Fruit fly (Drosophila melanogaster) whole organism, prepupa: ENCODE results near the gene PIG-K.
A peak's percentile ranks its signal among the peaks of the same experiment; 100 is the strongest.

Experiments
- Blimp-1 ChIP-seq: fragments of 200-800 bp; sonication (Bioruptor generic); optimal IDR thresholded peaks from 3 replicates; lab custom pipeline; 2017; ENCODE audit warnings: missing biosample characterization, missing genetic modification characterization, mild to moderate bottlenecking, moderate library complexity, missing genetic modification reagents
- CG10631 ChIP-seq: fragments of 200-800 bp; sonication (Bioruptor generic); optimal IDR thresholded peaks from 2 replicates; lab custom pipeline; 2016; ENCODE audit warnings: missing biosample characterization, missing genetic modification characterization
- CG10669 ChIP-seq: fragments of 200-800 bp; sonication (Bioruptor generic); optimal IDR thresholded peaks from 3 replicates; lab custom pipeline; 2018; ENCODE audit warnings: missing biosample characterization, mild to moderate bottlenecking, missing genetic modification characterization, moderate library complexity
- CG11294 ChIP-seq: fragments of 200-800 bp; sonication (Bioruptor generic); IDR thresholded peaks from 2 replicates; pipeline ENCODE4 v1.3.6; 2022; ENCODE audit warnings: missing biosample characterization, missing genetic modification characterization
- CG11762 ChIP-seq: fragments of 200-800 bp; sonication (Bioruptor generic); optimal IDR thresholded peaks from 3 replicates; lab custom pipeline; 2016; ENCODE audit warnings: missing biosample characterization, missing genetic modification characterization; ENCODE audit not compliant: insufficient read depth
- CG11902 ChIP-seq: fragments of 200-800 bp; sonication (Bioruptor generic); optimal IDR thresholded peaks from 3 replicates; lab custom pipeline; 2016; ENCODE audit warnings: missing biosample characterization, missing genetic modification characterization
- CG15336 ChIP-seq: fragments of 200-800 bp; sonication (Bioruptor generic); IDR thresholded peaks from 2 replicates; pipeline ENCODE4 v1.3.6; 2022; ENCODE audit warnings: missing biosample characterization, missing genetic modification characterization
- CG1621 ChIP-seq: fragments of 200-800 bp; sonication (Bioruptor generic); optimal IDR thresholded peaks from 3 replicates; lab custom pipeline; 2018; ENCODE audit warnings: missing biosample characterization, mild to moderate bottlenecking, missing genetic modification characterization
- CG16779 ChIP-seq: fragments of 200-800 bp; sonication (Bioruptor generic); optimal IDR thresholded peaks from 3 replicates; lab custom pipeline; 2017; ENCODE audit warnings: missing biosample characterization, mild to moderate bottlenecking, missing genetic modification characterization
- CG3032 ChIP-seq: fragments of 200-800 bp; optimal IDR thresholded peaks from 2 replicates; lab custom pipeline; 2019; ENCODE audit warnings: missing biosample characterization, mild to moderate bottlenecking, missing genetic modification characterization, moderate library complexity
- CG32006 ChIP-seq: fragments of 200-800 bp; sonication (Bioruptor generic); optimal IDR thresholded peaks from 3 replicates; lab custom pipeline; 2017; ENCODE audit warnings: missing biosample characterization, mild to moderate bottlenecking, missing genetic modification characterization
- CG34406 ChIP-seq: fragments of 200-800 bp; sonication (Bioruptor generic); optimal IDR thresholded peaks from 3 replicates; lab custom pipeline; 2016; ENCODE audit warnings: missing biosample characterization, missing genetic modification characterization
- CG4318 ChIP-seq: fragments of 200-800 bp; sonication (Bioruptor generic); optimal IDR thresholded peaks from 3 replicates; lab custom pipeline; 2017; ENCODE audit warnings: missing biosample characterization, mild to moderate bottlenecking, missing genetic modification characterization
- CG6163 ChIP-seq: fragments of 200-800 bp; sonication (Bioruptor generic); IDR thresholded peaks from 3 replicates; pipeline ENCODE4 v1.3.6; 2022; ENCODE audit warnings: missing biosample characterization, missing genetic modification characterization
- CG6792 ChIP-seq: fragments of 200-800 bp; sonication (Bioruptor generic); optimal IDR thresholded peaks from 3 replicates; lab custom pipeline; 2016; ENCODE audit warnings: missing biosample characterization, missing genetic modification characterization
- CG6808 ChIP-seq: fragments of 200-800 bp; sonication (Bioruptor generic); optimal IDR thresholded peaks from 3 replicates; lab custom pipeline; 2017; ENCODE audit warnings: missing biosample characterization, missing genetic modification characterization, mild to moderate bottlenecking, moderate library complexity, missing genetic modification reagents
- CG7368 ChIP-seq: fragments of 200-800 bp; sonication (Bioruptor generic); optimal IDR thresholded peaks from 3 replicates; lab custom pipeline; 2016; ENCODE audit warnings: missing biosample characterization, missing genetic modification characterization
- CG8119 ChIP-seq: fragments of 200-800 bp; sonication (Bioruptor generic); IDR thresholded peaks from 3 replicates; pipeline ENCODE4 v1.3.6; 2022; ENCODE audit warnings: missing biosample characterization, missing genetic modification characterization
- CG8319 ChIP-seq: fragments of 200-800 bp; sonication (Bioruptor generic); optimal IDR thresholded peaks from 3 replicates; lab custom pipeline; 2016; ENCODE audit warnings: missing biosample characterization, missing genetic modification characterization
- CG8632 ChIP-seq: fragments of 200-800 bp; sonication (Bioruptor generic); optimal IDR thresholded peaks from 3 replicates; lab custom pipeline; 2016; ENCODE audit warnings: missing biosample characterization, missing genetic modification characterization
- CG9139 ChIP-seq: fragments of 200-800 bp; sonication (Bioruptor generic); optimal IDR thresholded peaks from 3 replicates; lab custom pipeline; 2017; ENCODE audit warnings: missing biosample characterization, mild to moderate bottlenecking, missing genetic modification characterization
- Ets21C ChIP-seq: fragments of 200-800 bp; sonication (Bioruptor generic); optimal IDR thresholded peaks from 3 replicates; lab custom pipeline; 2016; ENCODE audit warnings: missing biosample characterization, missing genetic modification characterization
- Ets96B ChIP-seq: fragments of 200-800 bp; optimal IDR thresholded peaks from 2 replicates; lab custom pipeline; 2019; ENCODE audit warnings: missing biosample characterization, mild to moderate bottlenecking, missing genetic modification characterization, moderate library complexity
- Gug ChIP-seq: fragments of 200-800 bp; sonication (Bioruptor generic); IDR thresholded peaks from 2 replicates; pipeline ENCODE4 v1.3.6; 2022; ENCODE audit warnings: missing biosample characterization, missing genetic modification characterization
- Hr38 ChIP-seq: sonication (Bioruptor generic); optimal IDR thresholded peaks from 2 replicates; lab custom pipeline; 2016; ENCODE audit warnings: missing biosample characterization, missing genetic modification characterization
- Hr39 ChIP-seq: fragments of 200-800 bp; sonication (Bioruptor generic); optimal IDR thresholded peaks from 2 replicates; lab custom pipeline; 2016; ENCODE audit warnings: missing biosample characterization, missing genetic modification characterization
- Hr4 ChIP-seq: fragments of 200-800 bp; sonication (Bioruptor generic); optimal IDR thresholded peaks from 3 replicates; lab custom pipeline; 2016; ENCODE audit warnings: missing biosample characterization, missing genetic modification characterization
- Met ChIP-seq: fragments of 200-800 bp; sonication (Bioruptor generic); optimal IDR thresholded peaks from 3 replicates; lab custom pipeline; 2016; ENCODE audit warnings: missing biosample characterization, missing genetic modification characterization
- OdsH ChIP-seq: fragments of 200-800 bp; sonication (Bioruptor generic); optimal IDR thresholded peaks from 3 replicates; lab custom pipeline; 2016; ENCODE audit warnings: missing biosample characterization, missing genetic modification characterization
- Smox ChIP-seq: fragments of 200-800 bp; sonication (Bioruptor generic); optimal IDR thresholded peaks from 3 replicates; lab custom pipeline; 2016; ENCODE audit warnings: missing biosample characterization, missing genetic modification characterization
- Sox102F ChIP-seq: fragments of 200-800 bp; sonication (Bioruptor generic); optimal IDR thresholded peaks from 2 replicates; lab custom pipeline; 2016; ENCODE audit warnings: missing biosample characterization, mild to moderate bottlenecking, missing genetic modification characterization
- Sox14 ChIP-seq: fragments of 200-800 bp; sonication (Bioruptor generic); optimal IDR thresholded peaks from 3 replicates; lab custom pipeline; 2016; ENCODE audit warnings: missing biosample characterization, missing genetic modification characterization
- achi ChIP-seq: fragments of 200-800 bp; sonication (Bioruptor generic); optimal IDR thresholded peaks from 3 replicates; lab custom pipeline; 2016; ENCODE audit warnings: missing biosample characterization, missing genetic modification characterization
- acj6 ChIP-seq: fragments of 200-800 bp; sonication (Bioruptor generic); optimal IDR thresholded peaks from 3 replicates; lab custom pipeline; 2016; ENCODE audit warnings: missing biosample characterization, missing genetic modification characterization
- cyc ChIP-seq: fragments of 200-800 bp; sonication (Bioruptor generic); optimal IDR thresholded peaks from 3 replicates; lab custom pipeline; 2016; ENCODE audit warnings: missing biosample characterization, missing genetic modification characterization
- dac ChIP-seq: fragments of 200-800 bp; sonication (Bioruptor generic); optimal IDR thresholded peaks from 2 replicates; lab custom pipeline; 2017; ENCODE audit warnings: missing biosample characterization, mild to moderate bottlenecking, missing genetic modification characterization
- eg ChIP-seq: fragments of 200-800 bp; sonication (Bioruptor generic); IDR thresholded peaks from 3 replicates; pipeline ENCODE4 v1.3.6; 2022; ENCODE audit warnings: missing biosample characterization, missing genetic modification characterization
- esn ChIP-seq: fragments of 200-800 bp; sonication (Bioruptor generic); optimal IDR thresholded peaks from 2 replicates; lab custom pipeline; 2016; ENCODE audit warnings: missing biosample characterization, mild to moderate bottlenecking, missing genetic modification characterization, moderate library complexity
- fd59A ChIP-seq: fragments of 200-800 bp; sonication (Bioruptor generic); optimal IDR thresholded peaks from 2 replicates; lab custom pipeline; 2017; ENCODE audit warnings: missing biosample characterization, mild to moderate bottlenecking, missing genetic modification characterization, missing genetic modification reagents
- fd85E ChIP-seq: fragments of 200-800 bp; sonication (Bioruptor generic); optimal IDR thresholded peaks from 3 replicates; lab custom pipeline; 2016; ENCODE audit warnings: missing biosample characterization, missing genetic modification characterization
- fkh ChIP-seq: fragments of 200-800 bp; sonication (Bioruptor generic); optimal IDR thresholded peaks from 3 replicates; lab custom pipeline; 2017; ENCODE audit warnings: missing biosample characterization, mild to moderate bottlenecking, missing genetic modification characterization, moderate library complexity
- net ChIP-seq: fragments of 200-800 bp; sonication (Bioruptor generic); optimal IDR thresholded peaks from 3 replicates; lab custom pipeline; 2016; ENCODE audit warnings: missing biosample characterization, missing genetic modification characterization
- salr ChIP-seq, 2 experiments: fragments of 200-800 bp; sonication (Bioruptor generic); optimal IDR thresholded peaks; 3 replicates each; lab custom pipeline; 2016 to 2018; ENCODE audit warnings: missing biosample characterization in 2 of 2, missing genetic modification characterization in 2 of 2, mild to moderate bottlenecking in 1 of 2
- spab ChIP-seq: fragments of 200-800 bp; sonication (Bioruptor generic); optimal IDR thresholded peaks from 2 replicates; lab custom pipeline; 2017; ENCODE audit warnings: missing biosample characterization, mild to moderate bottlenecking, missing genetic modification characterization, missing genetic modification reagents
- ss ChIP-seq, 2 experiments: fragments of 200-800 bp; sonication (Bioruptor generic); optimal IDR thresholded peaks; 2 replicates in 1 of 2; 3 replicates in 1 of 2; lab custom pipeline; 2017 to 2018; ENCODE audit warnings: mild to moderate bottlenecking in 2 of 2, missing biosample characterization in 2 of 2, missing genetic modification characterization in 2 of 2, moderate library complexity in 1 of 2
- vri ChIP-seq: fragments of 200-800 bp; sonication (Bioruptor generic); optimal IDR thresholded peaks from 3 replicates; lab custom pipeline; 2016; ENCODE audit warnings: missing biosample characterization, mild to moderate bottlenecking, missing genetic modification characterization

The PIG-K gene

dm6 chrX:2043660-2044397 lies 34.7 kb upstream of the PIG-K start, which contains the start of gene CG4325 (continued):
- TF ChIP-seq dac (GFP tag; lab: Kevin White, UChicago) (no peak), CG34406 (GFP tag; lab: Kevin White, UChicago) (no peak), CG1621 (tag; lab: Kevin White, UChicago) (no peak), CG7368 (no peak), achi (no peak), Hr39 (GFP tag; lab: Kevin White, UChicago) (no peak), CG11902 (GFP tag; lab: Kevin White, UChicago) (no peak)

- TF ChIP-seq CG10631 (GFP tag; lab: Kevin White, UChicago) (peak; percentile 13), CG3032 (tag; lab: Kevin White, UChicago) (peak; percentile 37), Gug (no peak), CG16779 (tag; lab: Kevin White, UChicago) (peak; percentile 44), CG11762 (no peak), CG6792 (GFP tag; lab: Kevin White, UChicago) (peak; percentile 21), vri (GFP tag; lab: Kevin White, UChicago) (peak; percentile 19), CG6163 (GFP tag; lab: Robert Waterston, UW) (peak; percentile 43; the same call in 1 of the 3 replicates), Ets21C (GFP tag; lab: Kevin White, UChicago) (no peak), fd59A (GFP tag; lab: Kevin White, UChicago) (no peak), fkh (GFP tag; lab: Kevin White, UChicago) (peak; percentile 11), CG10669 (no peak), Hr39 (GFP tag; lab: Kevin White, UChicago) (peak; percentile 8), salr (GFP tag; optimal IDR thresholded peaks at IDR 0.05; lab: Kevin White, UChicago) (no peak), dac (GFP tag; lab: Kevin White, UChicago) (no peak), cyc (peak; percentile 37), acj6 (GFP tag; lab: Kevin White, UChicago) (peak; percentile 12), eg (peak; percentile 49; the same call in 2 of the 3 replicates), Ets96B (tag; lab: Kevin White, UChicago) (peak; percentile 6), CG8319 (GFP tag; lab: Kevin White, UChicago) (no peak), Blimp-1 (GFP tag; lab: Kevin White, UChicago) (no peak), CG11294 (no peak), ss (GFP tag; optimal IDR thresholded peaks at IDR 0.05; lab: Kevin White, UChicago) (peak; percentile 11 to 63), Hr4 (peak; percentile 46), CG1621 (tag; lab: Kevin White, UChicago) (peak; percentile 8), CG8632 (GFP tag; lab: Kevin White, UChicago) (no peak), esn (peak; percentile 43), CG32006 (GFP tag; lab: Kevin White, UChicago) (peak; percentile 24), net (GFP tag; lab: Kevin White, UChicago) (peak; percentile 30), Sox102F (peak; percentile 50), CG9139 (GFP tag; lab: Kevin White, UChicago) (no peak), spab (GFP tag; lab: Kevin White, UChicago) (no peak), CG8119 (GFP tag; lab: Robert Waterston, UW) (no peak), Smox (GFP tag; lab: Kevin White, UChicago) (peak; percentile 45), CG15336 (peak; percentile 54), Met (GFP tag; lab: Kevin White, UChicago) (peak; percentile 42), CG6808 (no peak), fd85E (peak; percentile 4), CG7368 (no peak), Sox14 (GFP tag; lab: Kevin White, UChicago) (peak; percentile 64), OdsH (GFP tag; lab: Kevin White, UChicago) (peak; percentile 38), CG4318 (GFP tag; lab: Kevin White, UChicago) (peak; percentile 26), Hr38 (GFP tag; lab: Kevin White, UChicago) (no peak)
These were observed 33.0 kb upstream of the PIG-K start, which contains the start of the genes Actn and usp for dm6 chrX:2041981-2042847. Actn (minus strand) TSS chrX:2042311. usp (minus strand) TSS chrX:2042311.
